Fruit fly (Drosophila melanogaster) whole organism, embryonic: ENCODE data around the gene ppk11.
A peak's percentile ranks its signal among the peaks of the same experiment; 100 is the strongest.

Experiments
- Ada2b ChIP-seq: fragments of 200-800 bp; sonication (Bioruptor generic); IDR thresholded peaks from 2 replicates; pipeline ENCODE4 v1.3.6; 2022; ENCODE audit warnings: missing biosample characterization, missing genetic modification characterization
- CG10274 ChIP-seq: fragments of 200-800 bp; sonication (Bioruptor generic); optimal IDR thresholded peaks from 3 replicates; lab custom pipeline; 2017; ENCODE audit warnings: missing biosample characterization, mild to moderate bottlenecking, missing genetic modification characterization
- CG10366 ChIP-seq: fragments of 200-800 bp; sonication (Bioruptor generic); IDR thresholded peaks from 2 replicates; pipeline ENCODE4 v1.3.6; 2022; ENCODE audit warnings: missing biosample characterization, missing genetic modification characterization
- CG10565 ChIP-seq: fragments of 200-800 bp; sonication (Bioruptor generic); optimal IDR thresholded peaks from 3 replicates; lab custom pipeline; 2016; ENCODE audit warnings: missing biosample characterization, mild to moderate bottlenecking, missing genetic modification characterization
- CG1233 ChIP-seq: fragments of 200-800 bp; sonication (Bioruptor generic); optimal IDR thresholded peaks from 4 replicates; lab custom pipeline; 2018; ENCODE audit warnings: missing biosample characterization, mild to moderate bottlenecking, missing genetic modification characterization
- CG15514 ChIP-seq: fragments of 200-800 bp; sonication (Bioruptor generic); optimal IDR thresholded peaks from 3 replicates; lab custom pipeline; 2017; ENCODE audit warnings: missing biosample characterization, missing genetic modification characterization, mild to moderate bottlenecking, moderate library complexity, missing genetic modification reagents
- CG16815 ChIP-seq: fragments of 200-800 bp; sonication (Bioruptor generic); optimal IDR thresholded peaks from 3 replicates; lab custom pipeline; 2017; ENCODE audit warnings: missing biosample characterization, mild to moderate bottlenecking, missing genetic modification characterization
- CG17359 ChIP-seq: fragments of 200-800 bp; sonication (Bioruptor generic); optimal IDR thresholded peaks from 3 replicates; lab custom pipeline; 2018; ENCODE audit warnings: missing biosample characterization, mild to moderate bottlenecking, missing genetic modification characterization, moderate library complexity
- CG17361 ChIP-seq: fragments of 200-800 bp; sonication (Bioruptor generic); IDR thresholded peaks from 3 replicates; pipeline ENCODE4 v1.3.6; 2022; ENCODE audit warnings: missing biosample characterization, missing genetic modification characterization
- CG17802 ChIP-seq: fragments of 200-800 bp; sonication (Bioruptor generic); optimal IDR thresholded peaks from 2 replicates; lab custom pipeline; 2018; ENCODE audit warnings: missing biosample characterization, mild to moderate bottlenecking, missing genetic modification characterization, moderate library complexity
- CG2889 ChIP-seq: fragments of 200-800 bp; sonication (Bioruptor generic); IDR thresholded peaks from 3 replicates; pipeline ENCODE4 v1.3.6; 2022; ENCODE audit warnings: missing biosample characterization, missing genetic modification characterization
- CG30020 ChIP-seq: fragments of 200-800 bp; optimal IDR thresholded peaks from 2 replicates; lab custom pipeline; 2019; ENCODE audit warnings: missing biosample characterization, mild to moderate bottlenecking, missing genetic modification characterization, moderate library complexity
- CG4282 ChIP-seq: fragments of 200-800 bp; sonication (Bioruptor generic); optimal IDR thresholded peaks from 2 replicates; lab custom pipeline; 2016; ENCODE audit warnings: missing biosample characterization, missing genetic modification characterization
- CG8944 ChIP-seq: fragments of 200-800 bp; sonication (Bioruptor generic); optimal IDR thresholded peaks from 3 replicates; lab custom pipeline; 2016; ENCODE audit warnings: missing biosample characterization, missing genetic modification characterization
- CG9215 ChIP-seq: fragments of 200-800 bp; sonication (Bioruptor generic); IDR thresholded peaks from 2 replicates; pipeline ENCODE4 v1.3.6; 2022; ENCODE audit warnings: missing biosample characterization, missing genetic modification characterization
- Deaf1 ChIP-seq: fragments of 200-800 bp; optimal IDR thresholded peaks from 3 replicates; lab custom pipeline; 2019; ENCODE audit warnings: missing biosample characterization, mild to moderate bottlenecking, missing genetic modification characterization, moderate library complexity
- Dfd ChIP-seq, 2 experiments: fragments of >200 bp; optimal IDR thresholded peaks; 2 replicates each; lab custom pipeline; 2017; ENCODE audit warnings: missing biosample characterization in 2 of 2, missing genetic modification characterization in 2 of 2
- GATAe ChIP-seq: fragments of 200-800 bp; sonication (Bioruptor generic); conservative IDR thresholded peaks from 2 replicates; pipeline ENCODE4 v1.3.6; 2022; ENCODE audit warnings: missing biosample characterization, missing genetic modification characterization
- H2.0 ChIP-seq: fragments of 200-800 bp; sonication (Bioruptor generic); IDR thresholded peaks from 2 replicates; pipeline ENCODE4 v1.3.6; 2022; ENCODE audit warnings: missing biosample characterization, missing genetic modification characterization
- HHEX ChIP-seq: fragments of 200-800 bp; sonication (Bioruptor generic); optimal IDR thresholded peaks from 3 replicates; lab custom pipeline; 2017; ENCODE audit warnings: missing biosample characterization, mild to moderate bottlenecking, missing genetic modification characterization, missing genetic modification reagents
- HLH4C ChIP-seq: fragments of 200-800 bp; sonication (Bioruptor generic); IDR thresholded peaks from 3 replicates; pipeline ENCODE4 v1.3.6; 2022; ENCODE audit warnings: missing biosample characterization, missing genetic modification characterization; ENCODE audit not compliant: partially characterized antibody
- HmgD ChIP-seq: fragments of 200-800 bp; sonication (Bioruptor generic); optimal IDR thresholded peaks from 3 replicates; lab custom pipeline; 2016; ENCODE audit warnings: missing biosample characterization, missing genetic modification characterization
- MTF-1 ChIP-seq: fragments of 200-800 bp; sonication (Bioruptor generic); optimal IDR thresholded peaks from 2 replicates; lab custom pipeline; 2018; ENCODE audit warnings: missing biosample characterization, mild to moderate bottlenecking, missing genetic modification characterization, borderline replicate concordance
- Mad ChIP-seq: fragments of 200-800 bp; sonication (Bioruptor generic); optimal IDR thresholded peaks from 2 replicates; lab custom pipeline; 2016; ENCODE audit warnings: missing biosample characterization, missing genetic modification characterization
- Nf-YA ChIP-seq: fragments of 200-800 bp; sonication (Bioruptor generic); IDR thresholded peaks from 2 replicates; pipeline ENCODE4 v1.3.6; 2022; ENCODE audit warnings: missing biosample characterization, missing genetic modification characterization
- Nf-YB ChIP-seq: fragments of 200-800 bp; sonication (Bioruptor generic); optimal IDR thresholded peaks from 3 replicates; lab custom pipeline; 2019; ENCODE audit warnings: missing biosample characterization, mild to moderate bottlenecking, missing genetic modification characterization, moderate library complexity
- NfI ChIP-seq: fragments of 200-800 bp; sonication (Bioruptor generic); optimal IDR thresholded peaks from 3 replicates; lab custom pipeline; 2018; ENCODE audit warnings: missing biosample characterization, mild to moderate bottlenecking, missing genetic modification characterization, moderate library complexity
- Oaz ChIP-seq: fragments of 200-800 bp; sonication (Bioruptor generic); IDR thresholded peaks from 2 replicates; pipeline ENCODE4 v1.3.6; 2022; ENCODE audit warnings: missing biosample characterization, missing genetic modification characterization
- Oli ChIP-seq: fragments of 200-800 bp; sonication (Bioruptor generic); optimal IDR thresholded peaks from 2 replicates; lab custom pipeline; 2018; ENCODE audit warnings: missing biosample characterization, mild to moderate bottlenecking, missing genetic modification characterization, moderate library complexity
- PHDP ChIP-seq: fragments of 200-800 bp; sonication (Bioruptor generic); optimal IDR thresholded peaks from 3 replicates; lab custom pipeline; 2018; ENCODE audit warnings: missing biosample characterization, mild to moderate bottlenecking, missing genetic modification characterization, moderate library complexity
- Side ChIP-seq: fragments of 200-800 bp; sonication (Bioruptor generic); optimal IDR thresholded peaks from 2 replicates; lab custom pipeline; 2016; ENCODE audit warnings: missing biosample characterization, missing genetic modification characterization
- Stat92E ChIP-seq, 3 experiments: fragments of >200 bp in 2 of 3; fragments of 200-800 bp in 1 of 3; sonication (Bioruptor generic) in 1 of 3; optimal IDR thresholded peaks; 2 replicates each; lab custom pipeline; 2017 to 2019; ENCODE audit warnings: missing biosample characterization in 3 of 3, missing genetic modification characterization in 3 of 3, mild to moderate bottlenecking in 1 of 3, moderate library complexity in 1 of 3
- Trl ChIP-seq, 3 experiments: fragments of >200 bp in 2 of 3; fragments of 200-800 bp in 1 of 3; sonication (Bioruptor generic) in 1 of 3; optimal IDR thresholded peaks; 2 replicates in 1 of 3; 3 replicates in 2 of 3; lab custom pipeline; 2016 to 2017; ENCODE audit warnings: missing biosample characterization in 1 of 3, missing genetic modification characterization in 1 of 3
- Vsx1 ChIP-seq: fragments of 200-800 bp; sonication (Bioruptor generic); optimal IDR thresholded peaks from 2 replicates; lab custom pipeline; 2017; ENCODE audit warnings: missing biosample characterization, mild to moderate bottlenecking, missing genetic modification characterization, missing genetic modification reagents
- bab2 ChIP-seq: fragments of 200-800 bp; sonication (Bioruptor generic); optimal IDR thresholded peaks from 2 replicates; lab custom pipeline; 2016; ENCODE audit warnings: missing biosample characterization, missing genetic modification characterization
- danr ChIP-seq: fragments of 200-800 bp; sonication (Bioruptor generic); IDR thresholded peaks from 2 replicates; pipeline ENCODE4 v1.3.6; 2022; ENCODE audit warnings: missing biosample characterization, missing genetic modification characterization
- dimm ChIP-seq: fragments of 200-800 bp; sonication (Bioruptor generic); IDR thresholded peaks from 2 replicates; pipeline ENCODE4 v1.3.6; 2022; ENCODE audit warnings: missing biosample characterization, missing genetic modification characterization
- esg ChIP-seq: fragments of 200-800 bp; sonication (Bioruptor generic); conservative IDR thresholded peaks from 2 replicates; pipeline ENCODE4 v1.3.6; 2022; ENCODE audit warnings: missing biosample characterization, missing genetic modification characterization
- fd3F ChIP-seq: fragments of 200-800 bp; sonication (Bioruptor generic); optimal IDR thresholded peaks from 2 replicates; lab custom pipeline; 2018; ENCODE audit warnings: missing biosample characterization, mild to moderate bottlenecking, missing genetic modification characterization, moderate library complexity
- fu2 ChIP-seq: fragments of 200-800 bp; sonication (Bioruptor generic); optimal IDR thresholded peaks from 2 replicates; lab custom pipeline; 2016; ENCODE audit warnings: missing biosample characterization, missing genetic modification characterization
- gsb-n ChIP-seq: fragments of 200-800 bp; sonication (Bioruptor generic); optimal IDR thresholded peaks from 3 replicates; lab custom pipeline; 2018; ENCODE audit warnings: missing biosample characterization, mild to moderate bottlenecking, missing genetic modification characterization
- pan ChIP-seq, 4 experiments: fragments of >200 bp in 3 of 4; fragments of 200-800 bp in 1 of 4; sonication (Bioruptor generic) in 1 of 4; optimal IDR thresholded peaks in 3 of 4; IDR thresholded peaks in 1 of 4; 2 replicates each; pipeline versions ENCODE4 v1.3.6 to Lab custom; 2017 to 2022; ENCODE audit warnings: missing biosample characterization in 2 of 4, missing genetic modification characterization in 2 of 4, mixed read lengths in 1 of 4
- pros ChIP-seq: fragments of 200-800 bp; sonication (Bioruptor generic); optimal IDR thresholded peaks from 3 replicates; lab custom pipeline; 2019; ENCODE audit warnings: missing biosample characterization, mild to moderate bottlenecking, missing genetic modification characterization, moderate library complexity
- psq ChIP-seq: fragments of 200-800 bp; sonication (Bioruptor generic); optimal IDR thresholded peaks from 2 replicates; lab custom pipeline; 2017; ENCODE audit warnings: missing biosample characterization, missing genetic modification characterization
- rib ChIP-seq: fragments of 200-800 bp; sonication (Bioruptor generic); IDR thresholded peaks from 2 replicates; pipeline ENCODE4 v1.3.6; 2022; ENCODE audit warnings: missing biosample characterization, missing genetic modification characterization
- schlank ChIP-seq: fragments of 200-800 bp; sonication (Bioruptor generic); optimal IDR thresholded peaks from 2 replicates; lab custom pipeline; 2018; ENCODE audit warnings: missing biosample characterization, mild to moderate bottlenecking, missing genetic modification characterization
- sens-2 ChIP-seq: fragments of 200-800 bp; sonication (Bioruptor generic); IDR thresholded peaks from 2 replicates; pipeline ENCODE4 v1.3.6; 2022; ENCODE audit warnings: missing biosample characterization, missing genetic modification characterization
- ttk ChIP-seq: fragments of 200-800 bp; sonication (Bioruptor generic); IDR thresholded peaks from 2 replicates; pipeline ENCODE4 v2.1.2; 2022; ENCODE audit warnings: missing biosample characterization, missing genetic modification characterization
- unc-4 ChIP-seq: fragments of 200-800 bp; sonication (Bioruptor generic); IDR thresholded peaks from 2 replicates; pipeline ENCODE4 v1.3.6; 2022; ENCODE audit warnings: missing biosample characterization, missing genetic modification characterization; ENCODE audit not compliant: partially characterized antibody

ppk11 gene

dm6 chr2L:9758856-9759255, 16.0 kb downstream of the ppk11 start (continued):
- TF ChIP-seq Stat92E (GFP tag; optimal IDR thresholded peaks at IDR 0.05; lab: Kevin White, UChicago) (no peak), CG2889 (GFP tag; lab: Robert Waterston, UW) (no peak), unc-4 (GFP tag; lab: Robert Waterston, UW) (peak; percentile 95), CG10565 (GFP tag; lab: Kevin White, UChicago) (no peak), CG17802 (tag; lab: Kevin White, UChicago) (no peak), NfI (GFP tag; lab: Kevin White, UChicago) (peak; percentile 67), dimm (GFP tag; lab: Robert Waterston, UW) (no peak), CG10366 (GFP tag; lab: Robert Waterston, UW) (peak; percentile 76), CG15514 (GFP tag; lab: Kevin White, UChicago) (peak; percentile 97), CG17361 (GFP tag; lab: Robert Waterston, UW) (0 out of 3 replicates have a peak, but pooled peaks have one; percentile 38), Dfd (GFP tag; optimal IDR thresholded peaks at IDR 0.05; lab: Kevin White, UChicago) (no peak), Nf-YA (GFP tag; lab: Robert Waterston, UW) (peak; percentile 54; the same call in 1 of the 2 replicates), sens-2 (GFP tag; lab: Robert Waterston, UW) (0 out of 2 replicates have a peak, but pooled peaks have one; percentile 6), MTF-1 (peak; percentile 6), Oaz (GFP tag; lab: Robert Waterston, UW) (no peak), Vsx1 (GFP tag; lab: Kevin White, UChicago) (no peak), schlank (tag; lab: Kevin White, UChicago) (peak; percentile 41), bab2 (GFP tag; lab: Kevin White, UChicago) (peak; percentile 58), psq (GFP tag; lab: Kevin White, UChicago) (peak; percentile 10), CG4282 (GFP tag; lab: Kevin White, UChicago) (peak; percentile 4), Ada2b (GFP tag; lab: Robert Waterston, UW) (peak; percentile 63), pros (GFP tag; lab: Kevin White, UChicago) (no peak), CG16815 (peak; percentile 4), esg (GFP tag; lab: Robert Waterston, UW) (peak; percentile 47; the same call in 1 of the 2 replicates), CG10274 (GFP tag; lab: Kevin White, UChicago) (no peak), Trl (optimal IDR thresholded peaks at IDR 0.05; lab: Kevin White, UChicago) (peak in 1 of 2 experiments; percentile 18), Trl (GFP tag; optimal IDR thresholded peaks at IDR 0.05; lab: Kevin White, UChicago) (peak; percentile 64), fd3F (GFP tag; lab: Kevin White, UChicago) (peak; percentile 14), HmgD (peak; percentile 79), GATAe (GFP tag; lab: Robert Waterston, UW) (peak; percentile 54; the same call in 1 of the 2 replicates), pan (optimal IDR thresholded peaks at IDR 0.05; lab: Kevin White, UChicago) (no peak), pan (GFP tag; optimal IDR thresholded peaks at IDR 0.05 in 1 of 2, IDR thresholded peaks at IDR 0.05 in 1 of 2) (peak in 1 of 2 experiments; percentile 72), rib (GFP tag; lab: Robert Waterston, UW) (peak; percentile 69), PHDP (tag; lab: Kevin White, UChicago) (peak; percentile 20), Side (GFP tag; lab: Kevin White, UChicago) (no peak), Nf-YB (peak; percentile 1), HLH4C (GFP tag; lab: Robert Waterston, UW) (peak; percentile 81), Oli (tag; lab: Kevin White, UChicago) (peak; percentile 16), Mad (peak; percentile 38), gsb-n (tag; lab: Kevin White, UChicago) (peak; percentile 99), ttk (peak; percentile 64), CG17359 (tag; lab: Kevin White, UChicago) (peak; percentile 42), H2.0 (GFP tag; lab: Robert Waterston, UW) (peak; percentile 48; the same call in 1 of the 2 replicates), CG8944 (GFP tag; lab: Kevin White, UChicago) (peak; percentile 64), CG1233 (GFP tag; lab: Kevin White, UChicago) (peak; percentile 50), Deaf1 (peak; percentile 96), fu2 (peak; percentile 63), CG9215 (peak; percentile 57; the same call in 1 of the 2 replicates), HHEX (GFP tag; lab: Kevin White, UChicago) (no peak), danr (GFP tag; lab: Robert Waterston, UW) (peak; percentile 25; the same call in 1 of the 2 replicates), CG30020 (tag; lab: Kevin White, UChicago) (peak; percentile 43)
